Worm (Caenorhabditis elegans) whole organism, L1 larva: ENCODE results near the gene srbc-51.
A peak's percentile ranks its signal among the peaks of the same experiment; 100 is the strongest.

Experiments used
- C34B4.2 ChIP-seq: sonication (generic microtip); optimal IDR thresholded peaks from 2 replicates; lab custom pipeline; 2017; ENCODE audit warnings: mild to moderate bottlenecking, missing genetic modification characterization, missing compliant biosample characterization
- aha-1 ChIP-seq: fragments of 150-350 bp; optimal IDR thresholded peaks from 2 replicates; lab custom pipeline; 2014; ENCODE audit warnings: missing biosample characterization, missing genetic modification characterization
- alr-1 ChIP-seq: fragments of 200-800 bp; sonication (Bioruptor generic); optimal IDR thresholded peaks from 2 replicates; lab custom pipeline; 2018; ENCODE audit warnings: borderline replicate concordance, mild to moderate bottlenecking, missing genetic modification characterization, missing compliant biosample characterization
- ama-1 ChIP-seq: fragments of 150-350 bp; optimal IDR thresholded peaks from 2 replicates; lab custom pipeline; 2014
- blmp-1 ChIP-seq: fragments of 150-350 bp; optimal IDR thresholded peaks from 2 replicates; lab custom pipeline; 2014; ENCODE audit warnings: missing biosample characterization, missing genetic modification characterization
- ceh-63 ChIP-seq: fragments of 200-800 bp; sonication (Bioruptor generic); optimal IDR thresholded peaks from 2 replicates; lab custom pipeline; 2018; ENCODE audit warnings: mild to moderate bottlenecking, missing genetic modification characterization, missing compliant biosample characterization
- ceh-82 ChIP-seq, 3 experiments: fragments of 150-350 bp in 1 of 3; sonication (generic microtip) in 2 of 3; optimal IDR thresholded peaks; 2 replicates each; lab custom pipeline; 2014 to 2017; ENCODE audit warnings: missing biosample characterization in 3 of 3, missing genetic modification characterization in 3 of 3
- ceh-88 ChIP-seq: fragments of 200-800 bp; sonication (Bioruptor generic); IDR thresholded peaks from 2 replicates; pipeline ENCODE4 v1.3.6; 2022; ENCODE audit warnings: missing genetic modification characterization, missing compliant biosample characterization
- dsc-1 ChIP-seq: sonication (generic microtip); optimal IDR thresholded peaks from 2 replicates; lab custom pipeline; 2016; ENCODE audit warnings: mild to moderate bottlenecking, missing genetic modification characterization, missing compliant biosample characterization
- efl-1 ChIP-seq, 4 experiments: fragments of 150-350 bp; optimal IDR thresholded peaks in 3 of 4; peaks in 1 of 4; 1 replicate in 1 of 4; 2 replicates in 3 of 4; lab custom pipeline; 2014; ENCODE audit warnings: missing biosample characterization in 2 of 4, missing genetic modification characterization in 2 of 4, missing genetic modification reagents in 2 of 4
- egl-13 ChIP-seq: sonication (generic microtip); optimal IDR thresholded peaks from 2 replicates; lab custom pipeline; 2016; ENCODE audit warnings: missing genotype, missing genetic modification reagents, missing genetic modification characterization, missing compliant biosample characterization
- egl-27 ChIP-seq, 2 experiments: fragments of 150-350 bp in 1 of 2; sonication (generic microtip); optimal IDR thresholded peaks; 3 replicates each; lab custom pipeline; 2017 to 2018; ENCODE audit warnings: missing biosample characterization in 2 of 2, missing genetic modification characterization in 2 of 2, missing genetic modification reagents in 2 of 2
- elt-2 ChIP-seq: sonication (generic microtip); optimal IDR thresholded peaks from 2 replicates; lab custom pipeline; 2016; ENCODE audit warnings: missing genetic modification characterization, mild to moderate bottlenecking, inconsistent platforms, missing compliant biosample characterization, missing genetic modification reagents
- ets-5 ChIP-seq: fragments of 200-800 bp; sonication (Bioruptor generic); IDR thresholded peaks from 2 replicates; pipeline ENCODE4 v1.3.6; 2022; ENCODE audit warnings: missing genetic modification characterization, missing compliant biosample characterization
- fkh-4 ChIP-seq: sonication (generic microtip); optimal IDR thresholded peaks from 2 replicates; lab custom pipeline; 2016; ENCODE audit warnings: missing compliant biosample characterization, missing genetic modification characterization, borderline replicate concordance
- fos-1 ChIP-seq: fragments of 150-350 bp; optimal IDR thresholded peaks from 2 replicates; lab custom pipeline; 2014; ENCODE audit warnings: missing biosample characterization, missing genetic modification characterization
- hlh-17 ChIP-seq: fragments of 200-800 bp; sonication (Bioruptor generic); optimal IDR thresholded peaks from 2 replicates; lab custom pipeline; 2018; ENCODE audit warnings: missing genetic modification characterization, mild to moderate bottlenecking, missing compliant biosample characterization, moderate library complexity, borderline replicate concordance
- hpl-2 ChIP-seq: fragments of 150-350 bp; optimal IDR thresholded peaks from 2 replicates; lab custom pipeline; 2014; ENCODE audit warnings: missing biosample characterization, missing genetic modification reagents, missing genetic modification characterization
- irx-1 ChIP-seq: sonication (generic microtip); optimal IDR thresholded peaks from 2 replicates; lab custom pipeline; 2016; ENCODE audit warnings: missing genetic modification characterization, missing compliant biosample characterization
- isw-1 ChIP-seq: fragments of 200-800 bp; sonication (Bioruptor generic); IDR thresholded peaks from 2 replicates; pipeline ENCODE4 v1.3.6; 2022; ENCODE audit warnings: missing genetic modification characterization, missing compliant biosample characterization
- lin-14 ChIP-seq: fragments of 200-800 bp; sonication (Bioruptor generic); optimal IDR thresholded peaks from 2 replicates; lab custom pipeline; 2018; ENCODE audit warnings: mild to moderate bottlenecking, missing genetic modification characterization, moderate library complexity, missing compliant biosample characterization
- lin-15B ChIP-seq: fragments of 150-350 bp; sonication (generic microtip); optimal IDR thresholded peaks from 3 replicates; lab custom pipeline; 2014; ENCODE audit warnings: missing biosample characterization, missing genetic modification characterization
- lin-35 ChIP-seq, 2 experiments: fragments of 150-350 bp; optimal IDR thresholded peaks; 2 replicates each; lab custom pipeline; 2014; ENCODE audit warnings: missing biosample characterization in 2 of 2, missing genetic modification characterization in 2 of 2, missing genetic modification reagents in 2 of 2
- lsy-2 ChIP-seq, 2 experiments: fragments of 150-350 bp; optimal IDR thresholded peaks; 2 replicates each; lab custom pipeline; 2014; ENCODE audit warnings: missing biosample characterization in 2 of 2, missing genetic modification characterization in 2 of 2
- mab-9 ChIP-seq: fragments of 200-800 bp; sonication (Bioruptor generic); IDR thresholded peaks from 2 replicates; pipeline ENCODE4 v1.3.6; 2022; ENCODE audit warnings: missing genetic modification reagents, missing genetic modification characterization, missing compliant biosample characterization
- mdl-1 ChIP-seq, 2 experiments: fragments of 150-350 bp; optimal IDR thresholded peaks; 2 replicates each; lab custom pipeline; 2014 to 2017; ENCODE audit warnings: missing biosample characterization in 2 of 2, missing genetic modification characterization in 2 of 2, inconsistent platforms in 1 of 2
- mef-2 ChIP-seq: fragments of 150-350 bp; optimal IDR thresholded peaks from 2 replicates; lab custom pipeline; 2014; ENCODE audit warnings: missing biosample characterization, missing genetic modification characterization
- mep-1 ChIP-seq: fragments of 150-350 bp; optimal IDR thresholded peaks from 2 replicates; lab custom pipeline; 2014; ENCODE audit warnings: missing biosample characterization, missing genetic modification characterization
- nhr-11 ChIP-seq: fragments of 150-350 bp; optimal IDR thresholded peaks from 2 replicates; lab custom pipeline; 2014; ENCODE audit warnings: missing biosample characterization, missing genetic modification characterization
- nhr-19 ChIP-seq: fragments of 200-800 bp; sonication (Bioruptor generic); conservative IDR thresholded peaks from 2 replicates; pipeline ENCODE4 v1.3.6; 2022; ENCODE audit warnings: missing genetic modification characterization, missing compliant biosample characterization
- nhr-237 ChIP-seq: fragments of 150-350 bp; optimal IDR thresholded peaks from 2 replicates; lab custom pipeline; 2014; ENCODE audit warnings: missing biosample characterization, missing genetic modification characterization
- nhr-28 ChIP-seq: fragments of 150-350 bp; optimal IDR thresholded peaks from 2 replicates; lab custom pipeline; 2014; ENCODE audit warnings: missing biosample characterization, missing genetic modification characterization
- nhr-47 ChIP-seq: sonication (generic microtip); optimal IDR thresholded peaks from 2 replicates; lab custom pipeline; 2016; ENCODE audit warnings: mild to moderate bottlenecking, missing genetic modification characterization, moderate library complexity, missing compliant biosample characterization
- nhr-77 ChIP-seq: fragments of 150-350 bp; optimal IDR thresholded peaks from 2 replicates; lab custom pipeline; 2014; ENCODE audit warnings: missing biosample characterization, missing genetic modification characterization
- nhr-84 ChIP-seq: sonication (generic microtip); optimal IDR thresholded peaks from 2 replicates; lab custom pipeline; 2017; ENCODE audit warnings: missing biosample characterization, missing genetic modification characterization
- nhr-85 ChIP-seq: sonication (generic microtip); peaks from one replicate; lab custom pipeline; 2016; ENCODE audit warnings: missing genetic modification characterization, inconsistent platforms, missing compliant biosample characterization
- nhr-90 ChIP-seq: sonication (generic microtip); optimal IDR thresholded peaks from 2 replicates; lab custom pipeline; 2016; ENCODE audit warnings: mild to moderate bottlenecking, missing genetic modification characterization, missing compliant biosample characterization; ENCODE audit not compliant: poor library complexity
- pag-3 ChIP-seq: sonication (generic microtip); optimal IDR thresholded peaks from 2 replicates; lab custom pipeline; 2017; ENCODE audit warnings: missing genetic modification characterization, mild to moderate bottlenecking, missing compliant biosample characterization, antibody characterized with exemption, borderline replicate concordance; ENCODE audit not compliant: insufficient read depth
- pqm-1 ChIP-seq: sonication (generic microtip); optimal IDR thresholded peaks from 3 replicates; lab custom pipeline; 2017; ENCODE audit warnings: missing biosample characterization, missing genetic modification characterization
- rnt-1 ChIP-seq: sonication (generic microtip); optimal IDR thresholded peaks from 2 replicates; lab custom pipeline; 2016; ENCODE audit warnings: mild to moderate bottlenecking, missing genetic modification characterization, moderate library complexity, missing compliant biosample characterization
- snu-23 ChIP-seq: sonication (generic microtip); optimal IDR thresholded peaks from 2 replicates; lab custom pipeline; 2016; ENCODE audit warnings: missing genetic modification characterization, missing compliant biosample characterization
- sox-4 ChIP-seq: sonication (generic microtip); optimal IDR thresholded peaks from 2 replicates; lab custom pipeline; 2016; ENCODE audit warnings: missing genetic modification characterization, missing compliant biosample characterization
- sptf-1 ChIP-seq: fragments of 150-350 bp; optimal IDR thresholded peaks from 2 replicates; lab custom pipeline; 2014; ENCODE audit warnings: missing biosample characterization, missing genetic modification characterization
- sup-37 ChIP-seq: fragments of 200-800 bp; sonication (Bioruptor generic); optimal IDR thresholded peaks from 2 replicates; lab custom pipeline; 2018; ENCODE audit warnings: mild to moderate bottlenecking, missing genetic modification characterization, missing compliant biosample characterization
- tbx-2 ChIP-seq: sonication (generic microtip); optimal IDR thresholded peaks from 2 replicates; lab custom pipeline; 2016; ENCODE audit warnings: missing genetic modification characterization, missing compliant biosample characterization
- tlp-1 ChIP-seq: fragments of 150-350 bp; optimal IDR thresholded peaks from 2 replicates; lab custom pipeline; 2014; ENCODE audit warnings: missing biosample characterization, missing genetic modification characterization
- unc-62 ChIP-seq: fragments of 150-350 bp; optimal IDR thresholded peaks from 2 replicates; lab custom pipeline; 2014; ENCODE audit warnings: missing biosample characterization, missing genetic modification reagents, missing genetic modification characterization
- unc-98 ChIP-seq: fragments of 200-800 bp; sonication (Bioruptor generic); IDR thresholded peaks from 2 replicates; pipeline ENCODE4 v1.3.6; 2022; ENCODE audit warnings: missing genetic modification characterization, missing compliant biosample characterization
- vab-15 ChIP-seq: sonication (generic microtip); optimal IDR thresholded peaks from 2 replicates; lab custom pipeline; 2017; ENCODE audit warnings: missing genotype, mild to moderate bottlenecking, missing genetic modification characterization, missing compliant biosample characterization
- zag-1 ChIP-seq: fragments of 150-350 bp; optimal IDR thresholded peaks from 2 replicates; lab custom pipeline; 2014; ENCODE audit warnings: missing biosample characterization, missing genetic modification characterization
- ztf-11 ChIP-seq, 2 experiments: sonication (generic microtip); optimal IDR thresholded peaks; 2 replicates each; lab custom pipeline; 2016 to 2017; ENCODE audit warnings: missing genetic modification characterization in 2 of 2, missing biosample characterization in 1 of 2, missing compliant biosample characterization in 1 of 2
- ztf-4 ChIP-seq: fragments of 150-350 bp; optimal IDR thresholded peaks from 2 replicates; lab custom pipeline; 2014; ENCODE audit warnings: missing biosample characterization, missing genetic modification characterization

Gene srbc-51

DNA sequence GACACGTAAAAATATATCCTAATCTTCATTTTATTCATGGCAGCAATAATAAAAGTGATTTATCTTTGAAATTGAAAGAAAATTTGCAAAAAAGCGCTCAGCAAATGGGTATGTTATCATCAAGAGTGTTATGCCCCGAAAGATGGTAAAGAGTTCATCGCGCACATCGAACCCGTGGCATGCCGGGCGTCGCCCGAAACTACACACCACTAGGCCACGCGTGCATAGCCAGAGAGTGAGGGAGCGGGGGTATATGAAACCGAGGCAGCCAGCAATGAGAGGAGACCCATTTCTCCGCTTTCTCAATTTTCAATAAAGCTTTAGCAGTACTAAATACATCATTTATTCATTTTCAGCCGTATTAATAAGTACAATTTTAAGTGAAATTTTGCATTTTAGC lies 47.6 kb downstream of the srbc-51 start (continued):
- TF ChIP-seq nhr-90 (tag; lab: Kevin White, UChicago), result peak; percentile 76
- peak; percentile 41 for TF ChIP-seq irx-1 (tag; lab: Kevin White, UChicago)
- TF ChIP-seq ztf-4 (tag; lab: Kevin White, UChicago), result peak; percentile 8
- peak; percentile 78 for TF ChIP-seq rnt-1 (tag; lab: Kevin White, UChicago)
- TF ChIP-seq sup-37 (GFP tag; lab: Kevin White, UChicago), result peak; percentile 22
- TF ChIP-seq mep-1, result peak; percentile 61
- TF ChIP-seq nhr-28, result no peak
- TF ChIP-seq lsy-2 (tag; optimal IDR thresholded peaks at IDR 0.05; lab: Kevin White, UChicago), result peak; percentile 48 to 63
- TF ChIP-seq efl-1 (optimal IDR thresholded peaks at IDR 0.05; lab: Kevin White, UChicago), result peak; percentile 52 to 66
- peak; percentile 51 to 96 for TF ChIP-seq efl-1 (GFP tag; optimal IDR thresholded peaks at IDR 0.05 in 1 of 2; lab: Kevin White, UChicago)
- TF ChIP-seq sox-4 (tag; lab: Kevin White, UChicago), result peak; percentile 24
- TF ChIP-seq unc-62 (GFP tag; lab: Kevin White, UChicago), result no peak
- peak; percentile 7 for TF ChIP-seq ceh-63 (GFP tag; lab: Kevin White, UChicago)
- TF ChIP-seq nhr-84, result no peak
- TF ChIP-seq nhr-85, result peak; percentile 79
- TF ChIP-seq mdl-1 (tag; optimal IDR thresholded peaks at IDR 0.05; lab: Kevin White, UChicago), result peak in 1 of 2 experiments; percentile 76
- peak; percentile 52 to 82 for TF ChIP-seq lin-35 (GFP tag; optimal IDR thresholded peaks at IDR 0.05; lab: Kevin White, UChicago)
- peak; percentile 59 for TF ChIP-seq elt-2 (tag; lab: Kevin White, UChicago)
- peak; percentile 81 for TF ChIP-seq nhr-47 (tag; lab: Kevin White, UChicago)
- TF ChIP-seq alr-1 (tag; lab: Kevin White, UChicago), result no peak
- TF ChIP-seq nhr-237 (tag; lab: Kevin White, UChicago), result no peak
- peak; percentile 42; the same call in 1 of the 2 replicates for TF ChIP-seq mab-9
- 0 out of 2 replicates have a peak, but pooled peaks have one; percentile 11 for TF ChIP-seq ceh-88 (GFP tag; lab: Robert Waterston, UW)
- peak; percentile 66 for TF ChIP-seq nhr-19 (GFP tag; lab: Robert Waterston, UW)
- no peak for TF ChIP-seq tlp-1
- TF ChIP-seq isw-1 (GFP tag; lab: Robert Waterston, UW), result peak; percentile 38
- TF ChIP-seq pag-3 (tag; lab: Kevin White, UChicago), result no peak
- TF ChIP-seq nhr-77 (tag; lab: Kevin White, UChicago), result peak; percentile 53
- peak; percentile 52 for TF ChIP-seq egl-13 (tag; lab: Kevin White, UChicago)
- no peak for TF ChIP-seq unc-98 (GFP tag; lab: Robert Waterston, UW)
- TF ChIP-seq tbx-2 (tag; lab: Kevin White, UChicago), result peak; percentile 56
- no peak for TF ChIP-seq zag-1 (tag; lab: Kevin White, UChicago)
- TF ChIP-seq ets-5, result no peak
- TF ChIP-seq aha-1 (tag; lab: Kevin White, UChicago), result no peak
- TF ChIP-seq dsc-1, result peak; percentile 71
- no peak for TF ChIP-seq egl-27 (tag; optimal IDR thresholded peaks at IDR 0.05; lab: Kevin White, UChicago)
- TF ChIP-seq fos-1 (tag; lab: Kevin White, UChicago), result peak; percentile 48
- no peak for TF ChIP-seq blmp-1 (tag; lab: Kevin White, UChicago)
- TF ChIP-seq hpl-2 (GFP tag; lab: Kevin White, UChicago), result peak; percentile 13
- peak; percentile 81 for TF ChIP-seq snu-23 (GFP tag; lab: Kevin White, UChicago)
- no peak for TF ChIP-seq pqm-1 (tag; lab: Kevin White, UChicago)

DNA sequence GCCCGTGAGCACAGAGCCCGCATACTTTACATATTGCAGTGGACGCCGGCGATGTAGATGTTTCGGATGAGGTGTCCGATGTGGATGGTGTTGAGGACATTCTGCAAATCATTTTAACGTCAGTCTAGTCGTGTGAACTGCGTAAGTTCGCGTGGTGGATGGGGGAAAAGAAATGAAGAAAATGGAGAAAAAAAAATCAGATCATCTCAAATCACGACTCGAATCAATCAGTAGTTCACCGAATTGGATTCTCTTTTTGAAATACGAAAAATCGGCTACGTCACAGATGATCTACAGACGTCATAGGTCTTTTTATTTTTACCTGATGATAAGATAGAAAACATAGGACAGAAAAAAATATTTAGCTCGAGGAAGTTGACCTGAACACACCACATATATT lies 50.1 kb downstream of the srbc-51 start, which contains the start of gene nhr-102:
Gene nhr-102 (minus strand): TSS at position 101 of the 400 bp plus-strand sequence.
- TF ChIP-seq vab-15 (tag; lab: Kevin White, UChicago) (no peak), nhr-77 (tag; lab: Kevin White, UChicago) (no peak), nhr-11 (tag; lab: Kevin White, UChicago) (no peak), sptf-1 (tag; lab: Kevin White, UChicago) (no peak), snu-23 (GFP tag; lab: Kevin White, UChicago) (no peak), ama-1 (no peak), fkh-4 (tag; lab: Kevin White, UChicago) (no peak), ceh-82 (tag; optimal IDR thresholded peaks at IDR 0.05; lab: Kevin White, UChicago) (no peak), efl-1 (optimal IDR thresholded peaks at IDR 0.05; lab: Kevin White, UChicago) (no peak), efl-1 (GFP tag; optimal IDR thresholded peaks at IDR 0.05 in 1 of 2; lab: Kevin White, UChicago) (no peak), unc-98 (GFP tag; lab: Robert Waterston, UW) (no peak), C34B4.2 (no peak), egl-13 (tag; lab: Kevin White, UChicago) (no peak), aha-1 (tag; lab: Kevin White, UChicago) (no peak), mef-2 (no peak), ztf-11 (tag; optimal IDR thresholded peaks at IDR 0.05; lab: Kevin White, UChicago) (no peak), hlh-17 (GFP tag; lab: Kevin White, UChicago) (no peak), lin-15B (tag; lab: Kevin White, UChicago) (no peak), lin-14 (GFP tag; lab: Kevin White, UChicago) (no peak)
